1 worm cellular context compared by ENCODE assay signal in genomic region chrIV:3227549-3228139, ce11.
TF ChIP-seq lines count a peak whose summit lies in the region.

No protein-coding gene starts in this region.

TF ChIP-seq in whole organism, L4 larva, 104 proteins besides CTCF, POLR2A, EP300 and RAD21 (continued from another document):
- TF ChIP-seq mxl-2 (GFP tag; conservative IDR thresholded peaks at IDR 0.05; lab: Robert Waterston, UW) (0 out of 2 replicates have a peak, but pooled peaks have one; percentile 55), skn-1 (tag; optimal IDR thresholded peaks at IDR 0.05; lab: Kevin White, UChicago) (no peak), nhr-11 (tag; optimal IDR thresholded peaks at IDR 0.05; lab: Kevin White, UChicago) (no peak), nhr-237 (tag; optimal IDR thresholded peaks at IDR 0.05; lab: Kevin White, UChicago) (no peak), ces-1 (GFP tag; optimal IDR thresholded peaks at IDR 0.05; lab: Kevin White, UChicago) (no peak), madf-5 (GFP tag; IDR thresholded peaks at IDR 0.05; lab: Robert Waterston, UW) (no peak), unc-130 (GFP tag; optimal IDR thresholded peaks at IDR 0.05; lab: Kevin White, UChicago) (no peak), ztf-7 (tag; optimal IDR thresholded peaks at IDR 0.05; lab: Kevin White, UChicago) (no peak), lin-13 (GFP tag; optimal IDR thresholded peaks at IDR 0.05; lab: Kevin White, UChicago) (peak; percentile 40), gei-8 (GFP tag; optimal IDR thresholded peaks at IDR 0.05; lab: Kevin White, UChicago) (peak; percentile 55), F49E8.2 (tag; optimal IDR thresholded peaks at IDR 0.05; lab: Kevin White, UChicago; ENCODE audit: borderline replicate concordance) (no peak), lin-15B (tag; optimal IDR thresholded peaks at IDR 0.05; lab: Kevin White, UChicago) (no peak), ceh-20 (GFP tag; IDR thresholded peaks at IDR 0.05; lab: Robert Waterston, UW) (no peak), dve-1 (tag; optimal IDR thresholded peaks at IDR 0.05; lab: Kevin White, UChicago; ENCODE audit: insufficient read depth) (peak; percentile 97), Y5F2A.4 (GFP tag; optimal IDR thresholded peaks at IDR 0.05; lab: Kevin White, UChicago) (no peak), nhr-77 (tag; optimal IDR thresholded peaks at IDR 0.05; lab: Kevin White, UChicago) (peak; percentile 77)
